Fruit fly (Drosophila melanogaster) whole organism, pupa: ENCODE results near the gene CG31010.
A peak's percentile ranks its signal among the peaks of the same experiment; 100 is the strongest.

Experiments used
- CG10348 ChIP-seq: fragments of 200-800 bp; sonication (Bioruptor generic); IDR thresholded peaks from 2 replicates; pipeline ENCODE4 v1.3.6; 2022; ENCODE audit warnings: missing biosample characterization, missing genetic modification characterization
- CG12605 ChIP-seq: fragments of 200-800 bp; sonication (Bioruptor generic); IDR thresholded peaks from 2 replicates; pipeline ENCODE4 v1.3.6; 2022; ENCODE audit warnings: missing biosample characterization, missing genetic modification characterization
- CG13204 ChIP-seq: fragments of 200-800 bp; sonication (Bioruptor generic); optimal IDR thresholded peaks from 2 replicates; lab custom pipeline; 2018; ENCODE audit warnings: missing biosample characterization, mild to moderate bottlenecking, missing genetic modification characterization, moderate library complexity
- CG14655 ChIP-seq: fragments of 200-800 bp; sonication (Bioruptor generic); optimal IDR thresholded peaks from 3 replicates; lab custom pipeline; 2017; ENCODE audit warnings: mild to moderate bottlenecking, missing biosample characterization, missing genetic modification reagents, missing genetic modification characterization
- CG15710 ChIP-seq: fragments of 200-800 bp; sonication (Bioruptor generic); optimal IDR thresholded peaks from 2 replicates; lab custom pipeline; 2018; ENCODE audit warnings: missing biosample characterization, mild to moderate bottlenecking, missing genetic modification characterization, moderate library complexity
- CG17806 ChIP-seq: fragments of 200-800 bp; sonication (Bioruptor generic); optimal IDR thresholded peaks from 2 replicates; lab custom pipeline; 2018; ENCODE audit warnings: missing biosample characterization, mild to moderate bottlenecking, missing genetic modification characterization, moderate library complexity
- CG32121 ChIP-seq: fragments of 200-800 bp; sonication (Bioruptor generic); IDR thresholded peaks from 2 replicates; pipeline ENCODE4 v1.3.6; 2022; ENCODE audit warnings: missing biosample characterization, missing genetic modification characterization
- CG4496 ChIP-seq: fragments of 200-800 bp; sonication (Bioruptor generic); IDR thresholded peaks from 3 replicates; pipeline ENCODE4 v1.3.6; 2022; ENCODE audit warnings: missing biosample characterization, missing genetic modification characterization
- CG8159 ChIP-seq: fragments of 200-800 bp; sonication (Bioruptor generic); optimal IDR thresholded peaks from 3 replicates; lab custom pipeline; 2018; ENCODE audit warnings: missing biosample characterization, mild to moderate bottlenecking, missing genetic modification characterization, moderate library complexity
- CG8301 ChIP-seq: fragments of 200-800 bp; sonication (Bioruptor generic); optimal IDR thresholded peaks from 2 replicates; lab custom pipeline; 2018; ENCODE audit warnings: missing biosample characterization, mild to moderate bottlenecking, missing genetic modification characterization
- EcR ChIP-seq: fragments of 200-800 bp; sonication (Bioruptor generic); optimal IDR thresholded peaks from 3 replicates; lab custom pipeline; 2019; ENCODE audit warnings: missing biosample characterization, missing genetic modification characterization, mild to moderate bottlenecking, moderate library complexity, missing genetic modification reagents
- Ets98B ChIP-seq: fragments of 200-800 bp; sonication (Bioruptor generic); IDR thresholded peaks from 2 replicates; pipeline ENCODE4 v1.3.6; 2022; ENCODE audit warnings: missing biosample characterization, missing genetic modification characterization
- Pif1A ChIP-seq: fragments of 200-800 bp; sonication (Bioruptor generic); optimal IDR thresholded peaks from 3 replicates; lab custom pipeline; 2016; ENCODE audit warnings: missing biosample characterization, missing genetic modification characterization
- Pif1B ChIP-seq: fragments of 200-800 bp; sonication (Bioruptor generic); optimal IDR thresholded peaks from 3 replicates; lab custom pipeline; 2016; ENCODE audit warnings: missing biosample characterization, missing genetic modification characterization
- Snoo ChIP-seq: fragments of 200-800 bp; sonication (Bioruptor generic); optimal IDR thresholded peaks from 3 replicates; lab custom pipeline; 2017; ENCODE audit warnings: missing biosample characterization, mild to moderate bottlenecking, missing genetic modification characterization, inconsistent platforms
- fd96Ca ChIP-seq: fragments of 200-800 bp; sonication (Bioruptor generic); IDR thresholded peaks from 3 replicates; pipeline ENCODE4 v1.3.6; 2022; ENCODE audit warnings: missing biosample characterization, missing genetic modification characterization
- gl ChIP-seq: fragments of 200-800 bp; sonication (Bioruptor generic); optimal IDR thresholded peaks from 2 replicates; lab custom pipeline; 2018; ENCODE audit warnings: missing biosample characterization, mild to moderate bottlenecking, missing genetic modification characterization
- rn ChIP-seq: fragments of 200-800 bp; sonication (Bioruptor generic); IDR thresholded peaks from 2 replicates; pipeline ENCODE4 v1.3.6; 2022; ENCODE audit warnings: missing biosample characterization, missing genetic modification characterization

The CG31010 gene

DNA sequence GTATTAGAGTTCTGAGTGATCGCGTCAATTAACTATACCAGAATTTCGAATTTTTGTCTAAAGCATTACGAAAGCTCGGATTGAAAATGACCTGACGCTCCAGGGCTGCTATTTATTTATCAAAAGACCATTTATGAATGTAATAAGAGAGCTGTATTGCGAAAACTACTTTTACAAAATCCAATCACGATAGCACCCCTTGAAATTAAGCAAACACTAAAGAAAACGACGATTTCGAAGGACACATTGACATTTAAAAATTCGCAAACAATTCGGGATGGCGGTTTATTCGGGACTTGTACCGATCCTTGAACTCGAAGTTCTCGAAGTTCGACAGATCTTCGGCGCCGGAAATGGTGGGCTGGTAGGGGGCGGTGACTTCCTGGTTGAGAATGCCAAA, 10.5 kb downstream of the CG31010 start, which contains the start of gene CG12069:
CG12069 (minus strand) TSS at position 101 of the 400 bp plus-strand sequence.
- no peak for TF ChIP-seq Snoo
- TF ChIP-seq Pif1A (GFP tag; lab: Kevin White, UChicago), result no peak
- no peak for TF ChIP-seq CG10348
- no peak for TF ChIP-seq CG15710
- TF ChIP-seq CG13204 (GFP tag; lab: Kevin White, UChicago), result no peak
- no peak for TF ChIP-seq CG8301 (tag; lab: Kevin White, UChicago)
- no peak for TF ChIP-seq Pif1B (GFP tag; lab: Kevin White, UChicago)
- TF ChIP-seq gl (tag; lab: Kevin White, UChicago), result no peak
- no peak for TF ChIP-seq rn (GFP tag; lab: Robert Waterston, UW)
- no peak for TF ChIP-seq EcR (GFP tag; lab: Kevin White, UChicago)
- no peak for TF ChIP-seq CG4496 (GFP tag; lab: Robert Waterston, UW)
- TF ChIP-seq CG32121 (GFP tag; lab: Robert Waterston, UW), result no peak

DNA sequence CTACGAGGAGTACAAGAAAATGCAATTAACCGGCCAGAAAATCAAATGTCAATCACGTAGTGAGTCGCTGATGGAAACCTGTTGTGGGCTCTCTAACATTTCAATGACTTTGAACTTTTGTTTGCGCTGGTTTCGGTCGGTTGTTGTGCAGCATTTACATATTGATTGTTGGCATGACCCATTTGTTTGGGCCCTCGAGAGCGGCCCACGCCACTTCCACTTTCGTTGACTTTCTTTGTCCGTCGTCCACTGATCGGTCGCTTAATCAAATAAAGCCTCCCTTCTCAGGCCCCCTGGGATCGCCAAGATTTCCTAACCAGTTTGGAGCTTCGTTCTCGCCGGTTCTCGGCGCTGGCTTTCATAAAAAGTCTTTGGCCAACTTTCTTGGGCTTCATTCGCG, 15.7 kb downstream of the CG31010 start, which contains the start of gene Spn100A:
Spn100A (plus strand) TSS at position 392 of the 400 bp plus-strand sequence.
- TF ChIP-seq Pif1A (GFP tag; lab: Kevin White, UChicago), result no peak
- peak; percentile 37; the same call in 1 of the 3 replicates for TF ChIP-seq fd96Ca (GFP tag; lab: Robert Waterston, UW)
- TF ChIP-seq CG4496 (GFP tag; lab: Robert Waterston, UW), result 0 out of 3 replicates have a peak, but pooled peaks have one; percentile 22

DNA sequence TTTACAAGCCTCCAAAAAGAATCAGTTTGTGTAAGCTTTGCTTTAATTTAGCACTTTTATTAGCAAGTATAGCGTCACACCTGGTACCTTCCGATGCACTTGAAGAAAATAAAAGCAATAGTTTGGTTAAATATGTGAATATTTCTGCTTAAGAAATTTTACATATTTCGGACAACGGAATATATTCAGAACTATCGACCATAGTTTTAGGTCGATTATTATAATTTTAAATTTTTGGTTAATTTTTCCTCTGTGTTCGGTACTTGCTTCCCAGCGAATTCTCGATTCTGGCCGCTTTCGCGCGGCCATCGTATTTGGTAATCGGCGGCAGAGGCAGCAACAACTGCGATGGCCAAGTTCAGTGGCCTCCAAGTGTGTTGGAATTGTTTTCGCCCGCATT, 16.3 kb downstream of the CG31010 start:
- TF ChIP-seq CG14655 (GFP tag; lab: Kevin White, UChicago) (peak; percentile 82), fd96Ca (GFP tag; lab: Robert Waterston, UW) (peak; percentile 59; the same call in 1 of the 3 replicates), CG13204 (GFP tag; lab: Kevin White, UChicago) (no peak), Pif1B (GFP tag; lab: Kevin White, UChicago) (peak; percentile 46), CG32121 (GFP tag; lab: Robert Waterston, UW) (no peak), CG15710 (no peak), Snoo (peak; percentile 31), rn (GFP tag; lab: Robert Waterston, UW) (peak; percentile 53; the same call in 1 of the 2 replicates), CG8301 (tag; lab: Kevin White, UChicago) (peak; percentile 87), EcR (GFP tag; lab: Kevin White, UChicago) (no peak), CG17806 (tag; lab: Kevin White, UChicago) (no peak), CG4496 (GFP tag; lab: Robert Waterston, UW) (peak; percentile 93), CG8159 (peak; percentile 17), Ets98B (peak; percentile 80), CG12605 (GFP tag; lab: Robert Waterston, UW) (peak; percentile 47; the same call in 1 of the 2 replicates), Pif1A (GFP tag; lab: Kevin White, UChicago) (peak; percentile 31), gl (tag; lab: Kevin White, UChicago) (no peak)
- TF ChIP-seq, all 21 proteins: peak for 11
